Fruit fly (Drosophila melanogaster) whole organism, embryonic: ENCODE measurements around the gene CG6709.

Source experiments
- CG10209 ChIP-seq: fragments of 200-800 bp; sonication (Bioruptor generic); optimal IDR thresholded peaks from 3 replicates; lab custom pipeline; 2017; ENCODE audit warnings: missing biosample characterization, mild to moderate bottlenecking, missing genetic modification characterization, missing genetic modification reagents
- CG1024 ChIP-seq: fragments of 200-800 bp; sonication (Bioruptor generic); IDR thresholded peaks from 2 replicates; pipeline ENCODE4 v1.3.6; 2022; ENCODE audit warnings: missing biosample characterization, missing genetic modification characterization
- CG10267 ChIP-seq: fragments of 200-800 bp; sonication (Bioruptor generic); optimal IDR thresholded peaks from 2 replicates; lab custom pipeline; 2018; ENCODE audit warnings: missing biosample characterization, mild to moderate bottlenecking, missing genetic modification characterization, moderate library complexity
- CG12769 ChIP-seq: fragments of 200-800 bp; sonication (Bioruptor generic); optimal IDR thresholded peaks from 2 replicates; lab custom pipeline; 2019; ENCODE audit warnings: missing biosample characterization, mild to moderate bottlenecking, missing genetic modification characterization, moderate library complexity
- CG12942 ChIP-seq: fragments of 200-800 bp; sonication (Bioruptor generic); optimal IDR thresholded peaks from 3 replicates; lab custom pipeline; 2016; ENCODE audit warnings: missing biosample characterization, missing genetic modification characterization
- CG15514 ChIP-seq: fragments of 200-800 bp; sonication (Bioruptor generic); optimal IDR thresholded peaks from 3 replicates; lab custom pipeline; 2017; ENCODE audit warnings: missing biosample characterization, missing genetic modification characterization, mild to moderate bottlenecking, moderate library complexity, missing genetic modification reagents
- CG17802 ChIP-seq: fragments of 200-800 bp; sonication (Bioruptor generic); optimal IDR thresholded peaks from 2 replicates; lab custom pipeline; 2018; ENCODE audit warnings: missing biosample characterization, mild to moderate bottlenecking, missing genetic modification characterization, moderate library complexity
- CG18011 ChIP-seq: fragments of 200-800 bp; sonication (Bioruptor generic); optimal IDR thresholded peaks from 2 replicates; lab custom pipeline; 2017; ENCODE audit warnings: missing biosample characterization, missing genetic modification characterization, mild to moderate bottlenecking, moderate library complexity, missing genotype
- CG2116 ChIP-seq: fragments of 200-800 bp; sonication (Bioruptor generic); optimal IDR thresholded peaks from 3 replicates; lab custom pipeline; 2018; ENCODE audit warnings: missing biosample characterization, mild to moderate bottlenecking, missing genetic modification characterization
- CG32772 ChIP-seq: fragments of 200-800 bp; sonication (Bioruptor generic); IDR thresholded peaks from 2 replicates; pipeline ENCODE4 v1.3.6; 2022; ENCODE audit warnings: missing biosample characterization, missing genetic modification characterization
- CG3995 ChIP-seq: fragments of 200-800 bp; sonication (Bioruptor generic); optimal IDR thresholded peaks from 3 replicates; lab custom pipeline; 2016; ENCODE audit warnings: missing biosample characterization, missing genetic modification characterization
- CG4360 ChIP-seq: fragments of 200-800 bp; sonication (Bioruptor generic); IDR thresholded peaks from 2 replicates; pipeline ENCODE4 v1.3.6; 2022; ENCODE audit warnings: missing biosample characterization, missing genetic modification characterization
- CG6689 ChIP-seq: fragments of 200-800 bp; sonication (Bioruptor generic); IDR thresholded peaks from 2 replicates; pipeline ENCODE4 v1.3.6; 2022; ENCODE audit warnings: missing biosample characterization, missing genetic modification characterization
- CG7372 ChIP-seq: fragments of 200-800 bp; sonication (Bioruptor generic); IDR thresholded peaks from 2 replicates; pipeline ENCODE4 v1.3.6; 2022; ENCODE audit warnings: missing biosample characterization, missing genetic modification characterization
- CG7928 ChIP-seq: fragments of 200-800 bp; sonication (Bioruptor generic); optimal IDR thresholded peaks from 2 replicates; lab custom pipeline; 2017; ENCODE audit warnings: missing biosample characterization, mild to moderate bottlenecking, missing genetic modification characterization
- CG7963 ChIP-seq: fragments of 200-800 bp; sonication (Bioruptor generic); IDR thresholded peaks from 3 replicates; pipeline ENCODE4 v1.3.6; 2022; ENCODE audit warnings: missing biosample characterization, missing genetic modification characterization; ENCODE audit not compliant: partially characterized antibody
- CG8281 ChIP-seq: fragments of 200-800 bp; sonication (Bioruptor generic); optimal IDR thresholded peaks from 2 replicates; lab custom pipeline; 2018; ENCODE audit warnings: missing biosample characterization, mild to moderate bottlenecking, missing genetic modification characterization, moderate library complexity
- CG8290 ChIP-seq, 3 experiments: fragments of 200-800 bp; sonication (Bioruptor generic); optimal IDR thresholded peaks; 2 replicates each; lab custom pipeline; 2016 to 2019; ENCODE audit warnings: missing biosample characterization in 3 of 3, missing genetic modification characterization in 3 of 3, mild to moderate bottlenecking in 2 of 3, moderate library complexity in 1 of 3
- CG8765 ChIP-seq: fragments of 200-800 bp; sonication (Bioruptor generic); IDR thresholded peaks from 2 replicates; pipeline ENCODE4 v1.3.6; 2022; ENCODE audit warnings: missing biosample characterization, missing genetic modification characterization
- CG9437 ChIP-seq: fragments of 200-800 bp; sonication (Bioruptor generic); optimal IDR thresholded peaks from 2 replicates; lab custom pipeline; 2018; ENCODE audit warnings: missing biosample characterization, mild to moderate bottlenecking, missing genetic modification characterization
- CG9609 ChIP-seq: fragments of 200-800 bp; sonication (Bioruptor generic); optimal IDR thresholded peaks from 3 replicates; lab custom pipeline; 2016; ENCODE audit warnings: missing biosample characterization, missing genetic modification characterization
- CG9932 ChIP-seq: fragments of 200-800 bp; sonication (Bioruptor generic); IDR thresholded peaks from 2 replicates; pipeline ENCODE4 v1.3.6; 2022; ENCODE audit warnings: missing biosample characterization, missing genetic modification characterization
- Ets97D ChIP-seq: fragments of 200-800 bp; sonication (Bioruptor generic); optimal IDR thresholded peaks from 3 replicates; lab custom pipeline; 2016; ENCODE audit warnings: missing biosample characterization, missing genetic modification characterization
- Fer1 ChIP-seq: fragments of 200-800 bp; sonication (Bioruptor generic); optimal IDR thresholded peaks from 2 replicates; lab custom pipeline; 2017; ENCODE audit warnings: missing biosample characterization, mild to moderate bottlenecking, missing genetic modification characterization
- Hr3 ChIP-seq: fragments of 200-800 bp; sonication (Bioruptor generic); optimal IDR thresholded peaks from 3 replicates; lab custom pipeline; 2016; ENCODE audit warnings: missing biosample characterization, missing genetic modification characterization
- Opbp ChIP-seq: fragments of 200-800 bp; sonication (Bioruptor generic); IDR thresholded peaks from 3 replicates; pipeline ENCODE4 v1.3.6; 2022; ENCODE audit warnings: missing biosample characterization, missing genetic modification characterization; ENCODE audit not compliant: partially characterized antibody
- amos ChIP-seq: fragments of 200-800 bp; sonication (Bioruptor generic); IDR thresholded peaks from 2 replicates; pipeline ENCODE4 v1.3.6; 2022; ENCODE audit warnings: missing biosample characterization, missing genetic modification characterization; ENCODE audit not compliant: partially characterized antibody
- ash1 ChIP-seq: fragments of 200-800 bp; sonication (Bioruptor generic); optimal IDR thresholded peaks from 2 replicates; lab custom pipeline; 2018; ENCODE audit warnings: missing biosample characterization, mild to moderate bottlenecking, missing genetic modification characterization
- caup ChIP-seq: fragments of 200-800 bp; sonication (Bioruptor generic); optimal IDR thresholded peaks from 3 replicates; lab custom pipeline; 2017; ENCODE audit warnings: missing biosample characterization, mild to moderate bottlenecking, missing genetic modification characterization, moderate library complexity; ENCODE audit not compliant: severe bottlenecking
- cg ChIP-seq: fragments of 200-800 bp; sonication (Bioruptor generic); optimal IDR thresholded peaks from 3 replicates; lab custom pipeline; 2019; ENCODE audit warnings: missing biosample characterization, mild to moderate bottlenecking, missing genetic modification characterization, moderate library complexity
- chn ChIP-seq: fragments of 200-800 bp; sonication (Bioruptor generic); optimal IDR thresholded peaks from 2 replicates; lab custom pipeline; 2016; ENCODE audit warnings: missing biosample characterization, missing genetic modification characterization
- croc ChIP-seq: fragments of 200-800 bp; sonication (Bioruptor generic); conservative IDR thresholded peaks from 3 replicates; pipeline ENCODE4 v1.3.6; 2022; ENCODE audit warnings: missing biosample characterization, missing genetic modification characterization
- cwo ChIP-seq: fragments of 200-800 bp; sonication (Bioruptor generic); optimal IDR thresholded peaks from 3 replicates; lab custom pipeline; 2017; ENCODE audit warnings: missing biosample characterization, missing genetic modification characterization, mild to moderate bottlenecking, moderate library complexity, missing genetic modification reagents
- dmrt99B ChIP-seq: fragments of 200-800 bp; sonication (Bioruptor generic); optimal IDR thresholded peaks from 2 replicates; lab custom pipeline; 2018; ENCODE audit warnings: missing biosample characterization, mild to moderate bottlenecking, missing genetic modification characterization, moderate library complexity
- grau ChIP-seq: fragments of 200-800 bp; optimal IDR thresholded peaks from 3 replicates; lab custom pipeline; 2019; ENCODE audit warnings: missing biosample characterization, mild to moderate bottlenecking, missing genetic modification characterization, moderate library complexity
- ind ChIP-seq: fragments of 200-800 bp; sonication (Bioruptor generic); optimal IDR thresholded peaks from 3 replicates; lab custom pipeline; 2016; ENCODE audit warnings: missing biosample characterization, missing genetic modification characterization
- klu ChIP-seq: fragments of 200-800 bp; sonication (Bioruptor generic); IDR thresholded peaks from 2 replicates; pipeline ENCODE4 v1.3.6; 2022; ENCODE audit warnings: missing biosample characterization, missing genetic modification characterization
- lov ChIP-seq, 2 experiments: fragments of 200-800 bp in 1 of 2; fragments of >200 bp in 1 of 2; sonication (Bioruptor generic) in 1 of 2; IDR thresholded peaks in 1 of 2; optimal IDR thresholded peaks in 1 of 2; 2 replicates in 1 of 2; 3 replicates in 1 of 2; pipeline versions ENCODE4 v1.3.6 to Lab custom; 2017 to 2022; ENCODE audit warnings: missing biosample characterization in 1 of 2, missing genetic modification characterization in 1 of 2
- mam ChIP-seq: fragments of 200-800 bp; sonication (Bioruptor generic); optimal IDR thresholded peaks from 3 replicates; lab custom pipeline; 2016; ENCODE audit warnings: missing biosample characterization, missing genetic modification characterization
- mirr ChIP-seq: fragments of 200-800 bp; sonication (Bioruptor generic); optimal IDR thresholded peaks from 3 replicates; lab custom pipeline; 2018; ENCODE audit warnings: missing biosample characterization, mild to moderate bottlenecking, missing genetic modification characterization
- phol ChIP-seq: fragments of 200-800 bp; sonication (Bioruptor generic); optimal IDR thresholded peaks from 3 replicates; lab custom pipeline; 2018; ENCODE audit warnings: missing biosample characterization, mild to moderate bottlenecking, missing genetic modification characterization, moderate library complexity
- rib ChIP-seq: fragments of 200-800 bp; sonication (Bioruptor generic); IDR thresholded peaks from 2 replicates; pipeline ENCODE4 v1.3.6; 2022; ENCODE audit warnings: missing biosample characterization, missing genetic modification characterization
- sens-2 ChIP-seq: fragments of 200-800 bp; sonication (Bioruptor generic); IDR thresholded peaks from 2 replicates; pipeline ENCODE4 v1.3.6; 2022; ENCODE audit warnings: missing biosample characterization, missing genetic modification characterization
- seq ChIP-seq: fragments of 200-800 bp; sonication (Bioruptor generic); IDR thresholded peaks from 2 replicates; pipeline ENCODE4 v1.3.6; 2022; ENCODE audit warnings: missing biosample characterization, missing genetic modification characterization
- tap ChIP-seq: fragments of 200-800 bp; optimal IDR thresholded peaks from 3 replicates; lab custom pipeline; 2019; ENCODE audit warnings: missing biosample characterization, mild to moderate bottlenecking, missing genetic modification characterization, moderate library complexity
- tna ChIP-seq: fragments of 200-800 bp; sonication (Bioruptor generic); IDR thresholded peaks from 2 replicates; pipeline ENCODE4 v1.3.6; 2022; ENCODE audit warnings: missing biosample characterization, missing genetic modification characterization; ENCODE audit not compliant: partially characterized antibody
- vvl ChIP-seq: fragments of 200-800 bp; sonication (Bioruptor generic); IDR thresholded peaks from 2 replicates; pipeline ENCODE4 v1.3.6; 2022; ENCODE audit warnings: missing biosample characterization, missing genetic modification characterization
- yki ChIP-seq: fragments of >200 bp; optimal IDR thresholded peaks from 3 replicates; lab custom pipeline; 2018
- zen2 ChIP-seq: fragments of 200-800 bp; sonication (Bioruptor generic); IDR thresholded peaks from 3 replicates; pipeline ENCODE4 v1.3.6; 2022; ENCODE audit warnings: missing biosample characterization, missing genetic modification characterization; ENCODE audit not compliant: partially characterized antibody

CG6709 gene

dm6 chr3L:9847420-9847977 is 47.0 kb downstream of the CG6709 start (continued):
- TF ChIP-seq Fer1 (peak; percentile 60), CG10267 (tag; lab: Kevin White, UChicago) (no peak), CG8281 (tag; lab: Kevin White, UChicago) (no peak), tap (tag; lab: Kevin White, UChicago) (peak; percentile 57), sens-2 (GFP tag; lab: Robert Waterston, UW) (no peak), CG32772 (GFP tag; lab: Robert Waterston, UW) (0 out of 2 replicates have a peak, but pooled peaks have one; percentile 18), CG7372 (GFP tag; lab: Robert Waterston, UW) (peak; percentile 53; the same call in 1 of the 2 replicates), croc (no peak), cwo (GFP tag; lab: Kevin White, UChicago) (peak; percentile 55), vvl (peak; percentile 66), ind (GFP tag; lab: Kevin White, UChicago) (peak; percentile 58), tna (GFP tag; lab: Robert Waterston, UW) (no peak), caup (GFP tag; lab: Kevin White, UChicago) (peak; percentile 64), cg (GFP tag; lab: Kevin White, UChicago) (no peak), phol (tag; lab: Kevin White, UChicago) (peak; percentile 27), klu (GFP tag; lab: Robert Waterston, UW) (no peak), rib (GFP tag; lab: Robert Waterston, UW) (peak; percentile 81), zen2 (GFP tag; lab: Robert Waterston, UW) (no peak), CG9932 (GFP tag; lab: Robert Waterston, UW) (peak; percentile 80), chn (no peak), CG15514 (GFP tag; lab: Kevin White, UChicago) (peak; percentile 49), ash1 (no peak), CG12769 (tag; lab: Kevin White, UChicago) (peak; percentile 79), seq (GFP tag; lab: Robert Waterston, UW) (peak; percentile 49; the same call in 1 of the 2 replicates), CG7928 (GFP tag; lab: Kevin White, UChicago) (peak; percentile 39), CG2116 (GFP tag; lab: Kevin White, UChicago) (no peak), Ets97D (GFP tag; lab: Kevin White, UChicago) (no peak), CG17802 (tag; lab: Kevin White, UChicago) (no peak), CG9609 (GFP tag; lab: Kevin White, UChicago) (peak; percentile 48), CG6689 (GFP tag; lab: Robert Waterston, UW) (0 out of 2 replicates have a peak, but pooled peaks have one; percentile 22), dmrt99B (tag; lab: Kevin White, UChicago) (peak; percentile 61), CG3995 (GFP tag; lab: Kevin White, UChicago) (peak; percentile 18), mirr (GFP tag; lab: Kevin White, UChicago) (peak; percentile 11), yki (lab: Kevin White, UChicago) (no peak), grau (tag; lab: Kevin White, UChicago) (peak; percentile 65), lov (optimal IDR thresholded peaks at IDR 0.05; lab: Kevin White, UChicago) (no peak), lov (GFP tag; IDR thresholded peaks at IDR 0.05; lab: Robert Waterston, UW) (no peak), CG18011 (GFP tag; lab: Kevin White, UChicago) (peak; percentile 21), CG9437 (GFP tag; lab: Kevin White, UChicago) (peak; percentile 4), Hr3 (GFP tag; lab: Kevin White, UChicago) (peak; percentile 10), Opbp (GFP tag; lab: Robert Waterston, UW) (no peak), CG1024 (GFP tag; lab: Robert Waterston, UW) (no peak), CG8290 (GFP tag; optimal IDR thresholded peaks at IDR 0.05; lab: Kevin White, UChicago) (no peak), CG8290 (tag; optimal IDR thresholded peaks at IDR 0.05; lab: Kevin White, UChicago) (peak in 1 of 2 experiments; percentile 87), CG4360 (GFP tag; lab: Robert Waterston, UW) (no peak), CG10209 (peak; percentile 46), CG12942 (GFP tag; lab: Kevin White, UChicago) (peak; percentile 8), amos (GFP tag; lab: Robert Waterston, UW) (no peak), CG8765 (GFP tag; lab: Robert Waterston, UW) (no peak), CG7963 (GFP tag; lab: Robert Waterston, UW) (no peak), mam (GFP tag; lab: Kevin White, UChicago) (peak; percentile 67)
